Fruit fly (Drosophila melanogaster) whole organism, prepupa: ENCODE results near the gene PolG1.

Source experiments
- Blimp-1 ChIP-seq: fragments of 200-800 bp; sonication (Bioruptor generic); optimal IDR thresholded peaks from 3 replicates; lab custom pipeline; 2017; ENCODE audit warnings: missing biosample characterization, missing genetic modification characterization, mild to moderate bottlenecking, moderate library complexity, missing genetic modification reagents
- CG32006 ChIP-seq: fragments of 200-800 bp; sonication (Bioruptor generic); optimal IDR thresholded peaks from 3 replicates; lab custom pipeline; 2017; ENCODE audit warnings: missing biosample characterization, mild to moderate bottlenecking, missing genetic modification characterization
- CG8319 ChIP-seq: fragments of 200-800 bp; sonication (Bioruptor generic); optimal IDR thresholded peaks from 3 replicates; lab custom pipeline; 2016; ENCODE audit warnings: missing biosample characterization, missing genetic modification characterization
- Eip75B ChIP-seq: fragments of 200-800 bp; sonication (Bioruptor generic); optimal IDR thresholded peaks from 3 replicates; lab custom pipeline; 2016; ENCODE audit warnings: missing biosample characterization, missing genetic modification characterization
- Hr39 ChIP-seq: fragments of 200-800 bp; sonication (Bioruptor generic); optimal IDR thresholded peaks from 2 replicates; lab custom pipeline; 2016; ENCODE audit warnings: missing biosample characterization, missing genetic modification characterization
- OdsH ChIP-seq: fragments of 200-800 bp; sonication (Bioruptor generic); optimal IDR thresholded peaks from 3 replicates; lab custom pipeline; 2016; ENCODE audit warnings: missing biosample characterization, missing genetic modification characterization
- Smox ChIP-seq: fragments of 200-800 bp; sonication (Bioruptor generic); optimal IDR thresholded peaks from 3 replicates; lab custom pipeline; 2016; ENCODE audit warnings: missing biosample characterization, missing genetic modification characterization
- dsx ChIP-seq: fragments of 200-800 bp; optimal IDR thresholded peaks from 3 replicates; lab custom pipeline; 2019; ENCODE audit warnings: missing biosample characterization, mild to moderate bottlenecking, missing genetic modification characterization, moderate library complexity; ENCODE audit not compliant: poor library complexity, severe bottlenecking
- pdm3 ChIP-seq: fragments of 200-800 bp; sonication (Bioruptor generic); optimal IDR thresholded peaks from 3 replicates; lab custom pipeline; 2016; ENCODE audit warnings: missing biosample characterization, missing genetic modification characterization
- svp ChIP-seq: fragments of 200-800 bp; sonication (Bioruptor generic); peaks from one replicate; lab custom pipeline; 2016; ENCODE audit warnings: missing biosample characterization, missing genetic modification characterization

DNA sequence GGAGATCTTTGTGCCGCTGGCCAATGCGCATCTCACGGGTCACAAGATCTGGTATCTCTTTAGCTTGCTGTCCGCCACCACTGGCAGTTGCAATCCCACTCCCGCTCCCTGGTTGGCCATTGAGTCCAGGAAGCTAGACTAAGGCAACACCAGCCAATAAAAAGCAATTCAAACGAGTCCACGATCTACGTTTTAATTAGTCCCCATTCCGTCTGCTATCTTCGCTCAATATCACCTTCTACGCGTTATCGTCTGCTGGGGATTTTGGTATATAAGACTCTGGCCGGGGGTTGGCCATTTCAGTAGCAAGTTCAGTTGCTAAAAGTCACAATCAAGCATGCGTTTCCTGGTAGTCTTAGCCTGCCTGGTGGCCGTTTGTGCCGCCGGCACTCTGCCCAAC, 20.1 kb upstream of the PolG1 start, which contains the start of gene CG7953:
- TF ChIP-seq dsx (GFP tag; lab: Kevin White, UChicago) (no peak), CG32006 (no peak), svp (GFP tag; lab: Kevin White, UChicago) (no peak), CG8319 (GFP tag; lab: Kevin White, UChicago) (no peak), Eip75B (GFP tag; lab: Kevin White, UChicago) (no peak), Smox (GFP tag; lab: Kevin White, UChicago) (no peak), Blimp-1 (GFP tag; lab: Kevin White, UChicago) (no peak), OdsH (no peak), Hr39 (GFP tag; lab: Kevin White, UChicago) (no peak), pdm3 (no peak)
